Fruit fly (Drosophila melanogaster): ENCODE results near the gene CG18131.

DNA sequence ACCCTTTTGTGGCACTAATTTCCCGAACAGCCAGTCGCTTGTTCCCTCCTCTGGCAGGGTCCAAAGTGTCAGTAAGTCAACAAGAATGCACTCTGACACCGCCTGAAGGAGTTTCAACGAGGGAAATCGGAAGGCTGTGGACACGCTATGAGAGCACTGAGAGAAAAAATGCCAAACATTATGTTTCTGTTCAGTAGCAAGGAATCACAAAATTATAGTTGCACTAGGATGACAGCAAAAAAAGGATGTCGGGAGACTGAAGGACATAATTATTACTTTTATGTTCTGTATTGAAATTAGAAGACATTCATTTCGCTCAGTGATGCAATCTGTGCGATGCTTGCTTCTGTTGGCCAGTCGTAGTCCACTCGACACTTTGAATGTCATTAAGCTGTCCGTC is 9.3 kb upstream of the CG18131 start:
- TF ChIP-seq kay (GFP tag; ENCODE audit: borderline replicate concordance): no peak
- TF ChIP-seq CG1620 (GFP tag; optimal IDR thresholded peaks at IDR 0.05): no peak
- TF ChIP-seq CG11617 (GFP tag; optimal IDR thresholded peaks at IDR 0.05): no peak
- no peak for TF ChIP-seq CG14711 (tag; optimal IDR thresholded peaks at IDR 0.05)
- no peak for TF ChIP-seq Mnt (GFP tag; optimal IDR thresholded peaks at IDR 0.05)
- no peak for TF ChIP-seq bab1 (GFP tag; optimal IDR thresholded peaks at IDR 0.05)
- no peak for TF ChIP-seq ovo (GFP tag; optimal IDR thresholded peaks at IDR 0.05)

Measured in whole organism, adult.